Worm (Caenorhabditis elegans): ENCODE results near the gene rpoa-49.

DNA sequence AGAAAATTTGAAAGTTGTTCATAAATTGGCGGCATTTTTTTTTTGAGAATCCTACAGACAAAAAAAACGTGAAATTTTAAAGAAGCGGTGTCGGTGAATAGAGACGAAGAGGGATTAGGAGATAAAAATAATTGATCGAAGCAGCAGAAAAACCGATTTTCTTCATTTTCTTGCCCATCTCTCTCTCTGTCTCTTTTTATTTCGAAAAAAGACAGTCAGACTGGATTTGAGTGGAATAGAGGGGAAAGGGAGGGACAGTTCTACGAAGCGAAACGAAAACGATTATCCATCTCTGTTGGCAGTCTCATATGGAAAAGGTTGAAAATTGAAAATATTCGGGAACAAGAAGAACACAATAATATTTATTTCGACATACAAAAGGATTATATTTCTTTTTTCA lies 15.3 kb upstream of the rpoa-49 start:
- TF ChIP-seq hlh-15 (tag; optimal IDR thresholded peaks at IDR 0.05) (no peak), ama-1 (optimal IDR thresholded peaks at IDR 0.05) (no peak), unc-86 (tag; optimal IDR thresholded peaks at IDR 0.05) (no peak), pha-2 (tag; optimal IDR thresholded peaks at IDR 0.05) (no peak), Y22D7AL.16 (tag; optimal IDR thresholded peaks at IDR 0.05) (no peak), elt-2 (tag; optimal IDR thresholded peaks at IDR 0.05) (no peak), unc-42 (tag; optimal IDR thresholded peaks at IDR 0.05) (no peak), ref-2 (tag; optimal IDR thresholded peaks at IDR 0.05) (no peak), tbx-2 (tag; optimal IDR thresholded peaks at IDR 0.05) (no peak), che-1 (tag; optimal IDR thresholded peaks at IDR 0.05) (no peak), syd-9 (tag; optimal IDR thresholded peaks at IDR 0.05) (no peak), fax-1 (tag; optimal IDR thresholded peaks at IDR 0.05) (no peak), ceh-2 (tag; optimal IDR thresholded peaks at IDR 0.05) (no peak), hlh-8 (tag; optimal IDR thresholded peaks at IDR 0.05) (no peak)
